Fruit fly (Drosophila melanogaster) whole organism, pupa: Measurements from ENCODE around the gene rdog.

ENCODE experiments used
- CG10348 ChIP-seq: fragments of 200-800 bp; sonication (Bioruptor generic); IDR thresholded peaks from 2 replicates; pipeline ENCODE4 v1.3.6; 2022; ENCODE audit warnings: missing biosample characterization, missing genetic modification characterization
- CG32121 ChIP-seq: fragments of 200-800 bp; sonication (Bioruptor generic); IDR thresholded peaks from 2 replicates; pipeline ENCODE4 v1.3.6; 2022; ENCODE audit warnings: missing biosample characterization, missing genetic modification characterization
- EcR ChIP-seq: fragments of 200-800 bp; sonication (Bioruptor generic); optimal IDR thresholded peaks from 3 replicates; lab custom pipeline; 2019; ENCODE audit warnings: missing biosample characterization, missing genetic modification characterization, mild to moderate bottlenecking, moderate library complexity, missing genetic modification reagents
- Ets98B ChIP-seq: fragments of 200-800 bp; sonication (Bioruptor generic); IDR thresholded peaks from 2 replicates; pipeline ENCODE4 v1.3.6; 2022; ENCODE audit warnings: missing biosample characterization, missing genetic modification characterization
- Snoo ChIP-seq: fragments of 200-800 bp; sonication (Bioruptor generic); optimal IDR thresholded peaks from 3 replicates; lab custom pipeline; 2017; ENCODE audit warnings: missing biosample characterization, mild to moderate bottlenecking, missing genetic modification characterization, inconsistent platforms

DNA sequence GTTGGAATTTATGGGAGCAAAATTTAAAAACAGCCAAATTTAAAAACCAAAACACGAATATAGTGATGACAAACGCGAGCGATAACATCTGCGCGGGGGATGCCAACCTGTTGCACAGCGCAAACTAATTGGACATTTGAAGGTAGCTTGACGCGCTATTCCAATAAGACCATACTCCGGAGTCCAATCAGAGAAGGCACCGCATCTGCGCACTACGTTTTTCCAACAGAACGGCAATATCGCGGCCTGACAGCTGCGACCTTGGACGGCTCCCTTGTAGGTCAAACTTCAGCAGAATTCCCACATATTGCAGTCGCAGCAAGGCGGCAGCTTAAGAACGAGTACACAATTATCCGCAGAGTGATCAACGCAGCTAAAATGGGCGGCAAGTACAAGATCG lies 9.8 kb upstream of the rdog start, which contains the start of the genes CG11882 and Pglym78:
- TF ChIP-seq EcR (GFP tag; lab: Kevin White, UChicago) (peak; percentile 67), CG10348 (GFP tag; lab: Robert Waterston, UW) (no peak), Snoo (peak; percentile 37), Ets98B (GFP tag; lab: Robert Waterston, UW) (0 out of 2 replicates have a peak, but pooled peaks have one; percentile 7), CG32121 (GFP tag; lab: Robert Waterston, UW) (peak; percentile 55)
